Fruit fly (Drosophila melanogaster): ENCODE results near the gene CG6678.
A peak's percentile ranks its signal among the peaks of the same experiment; 100 is the strongest.

CG6678 gene

dm6 chr3R:21859509-21859908 is 27.3 kb upstream of the CG6678 start (continued):
- TF ChIP-seq CG14050 (GFP tag; IDR thresholded peaks at IDR 0.05) (no peak), CG7745 (tag; optimal IDR thresholded peaks at IDR 0.05) (no peak), CG9727 (GFP tag; optimal IDR thresholded peaks at IDR 0.05) (peak; percentile 63), Hmr (GFP tag; optimal IDR thresholded peaks at IDR 0.05) (no peak), CG7357 (GFP tag; IDR thresholded peaks at IDR 0.05) (0 out of 3 replicates have a peak, but pooled peaks have one; percentile 45), CG12219 (GFP tag; optimal IDR thresholded peaks at IDR 0.05) (peak; percentile 51), HLH54F (GFP tag; optimal IDR thresholded peaks at IDR 0.05) (no peak), CG11398 (GFP tag; optimal IDR thresholded peaks at IDR 0.05) (no peak), bowl (GFP tag; IDR thresholded peaks at IDR 0.05) (no peak), dysf (GFP tag; IDR thresholded peaks at IDR 0.05) (0 out of 3 replicates have a peak, but pooled peaks have one; percentile 47), Lhr (GFP tag; optimal IDR thresholded peaks at IDR 0.05) (peak; percentile 8), tup (GFP tag; optimal IDR thresholded peaks at IDR 0.05) (no peak), CG2202 (tag; optimal IDR thresholded peaks at IDR 0.05) (peak; percentile 42), CG17568 (GFP tag; optimal IDR thresholded peaks at IDR 0.05) (no peak), maf-S (GFP tag; optimal IDR thresholded peaks at IDR 0.05) (no peak), ind (GFP tag; optimal IDR thresholded peaks at IDR 0.05) (peak; percentile 1), Rfx (GFP tag; IDR thresholded peaks at IDR 0.05) (no peak), CG12071 (GFP tag; optimal IDR thresholded peaks at IDR 0.05) (no peak), CG7839 (tag; optimal IDR thresholded peaks at IDR 0.05) (peak; percentile 62), nom (GFP tag; optimal IDR thresholded peaks at IDR 0.05) (peak; percentile 61), CG3065 (GFP tag; optimal IDR thresholded peaks at IDR 0.05) (no peak), gem (tag; optimal IDR thresholded peaks at IDR 0.05) (peak; percentile 77), CG16815 (GFP tag; optimal IDR thresholded peaks at IDR 0.05) (peak; percentile 55), Hand (GFP tag; optimal IDR thresholded peaks at IDR 0.05) (no peak), CG8944 (GFP tag; optimal IDR thresholded peaks at IDR 0.05) (no peak), CG12236 (GFP tag; optimal IDR thresholded peaks at IDR 0.05) (peak; percentile 47), lov (optimal IDR thresholded peaks at IDR 0.05) (no peak), lov (GFP tag; IDR thresholded peaks at IDR 0.05) (no peak), pnt (GFP tag; optimal IDR thresholded peaks at IDR 0.05) (peak; percentile 4), CG14860 (GFP tag; IDR thresholded peaks at IDR 0.05; ENCODE audit: partially characterized antibody) (no peak), CG8924 (tag; optimal IDR thresholded peaks at IDR 0.05) (peak; percentile 43), Doc2 (GFP tag; IDR thresholded peaks at IDR 0.05) (no peak), gcm (GFP tag; optimal IDR thresholded peaks at IDR 0.05) (peak; percentile 68), Blimp-1 (GFP tag; optimal IDR thresholded peaks at IDR 0.05) (peak; percentile 49), Dbx (GFP tag; IDR thresholded peaks at IDR 0.05) (no peak), Kr (GFP tag; optimal IDR thresholded peaks at IDR 0.05) (no peak), CG13624 (GFP tag; optimal IDR thresholded peaks at IDR 0.05) (no peak), pros (GFP tag; optimal IDR thresholded peaks at IDR 0.05) (no peak), unc-4 (GFP tag; IDR thresholded peaks at IDR 0.05; ENCODE audit: partially characterized antibody) (no peak), ewg (GFP tag; optimal IDR thresholded peaks at IDR 0.05) (peak; percentile 30), CG6689 (GFP tag; IDR thresholded peaks at IDR 0.05) (peak; percentile 48), CG9932 (GFP tag; IDR thresholded peaks at IDR 0.05) (no peak), hbn (GFP tag; IDR thresholded peaks at IDR 0.05; ENCODE audit: partially characterized antibody) (no peak), esg (GFP tag; conservative IDR thresholded peaks at IDR 0.05) (no peak; the same call in 1 of the 2 replicates), nmo (GFP tag; optimal IDR thresholded peaks at IDR 0.05) (peak; percentile 63), tin (GFP tag; optimal IDR thresholded peaks at IDR 0.05) (peak; percentile 51), prd (optimal IDR thresholded peaks at IDR 0.05) (no peak), prd (GFP tag; IDR thresholded peaks at IDR 0.05) (peak; percentile 68), Aef1 (GFP tag; IDR thresholded peaks at IDR 0.05) (no peak), ato (GFP tag; IDR thresholded peaks at IDR 0.05; ENCODE audit: partially characterized antibody) (no peak), CG10209 (GFP tag; optimal IDR thresholded peaks at IDR 0.05) (peak; percentile 41)
